Worm (Caenorhabditis elegans) whole organism, mixed stage, embryonic: Measurements from ENCODE around the gene F08H9.3.
A peak's percentile ranks its signal among the peaks of the same experiment; 100 is the strongest.

Experiments used
- M03D4.4 ChIP-seq: sonication (generic microtip); optimal IDR thresholded peaks from 2 replicates; lab custom pipeline; 2017; ENCODE audit warnings: mild to moderate bottlenecking, missing genetic modification characterization, missing compliant biosample characterization
- bed-3 ChIP-seq: fragments of 200-800 bp; sonication (Bioruptor generic); optimal IDR thresholded peaks from 3 replicates; lab custom pipeline; 2018; ENCODE audit warnings: mild to moderate bottlenecking, missing genetic modification characterization, moderate library complexity, missing compliant biosample characterization
- ceh-83 ChIP-seq: fragments of 200-800 bp; sonication (Bioruptor generic); optimal IDR thresholded peaks from 2 replicates; lab custom pipeline; 2018; ENCODE audit warnings: mild to moderate bottlenecking, missing genetic modification characterization, missing compliant biosample characterization
- ces-1 ChIP-seq: fragments of 150-350 bp; optimal IDR thresholded peaks from 2 replicates; lab custom pipeline; 2014; ENCODE audit warnings: missing biosample characterization, missing genetic modification reagents, missing genetic modification characterization
- cnd-1 ChIP-seq: fragments of 200-800 bp; sonication (Bioruptor generic); optimal IDR thresholded peaks from 2 replicates; lab custom pipeline; 2018; ENCODE audit warnings: mild to moderate bottlenecking, missing genetic modification characterization, missing compliant biosample characterization
- drap-1 ChIP-seq: fragments of 200-800 bp; sonication (Bioruptor generic); optimal IDR thresholded peaks from 3 replicates; lab custom pipeline; 2018; ENCODE audit warnings: mild to moderate bottlenecking, missing genetic modification characterization, missing compliant biosample characterization
- elt-1 ChIP-seq: sonication (generic microtip); optimal IDR thresholded peaks from 2 replicates; lab custom pipeline; 2017; ENCODE audit warnings: missing genetic modification characterization, mild to moderate bottlenecking, missing compliant biosample characterization, antibody characterized with exemption, moderate library complexity, borderline replicate concordance; ENCODE audit not compliant: insufficient read depth
- elt-3 ChIP-seq: fragments of 150-350 bp; optimal IDR thresholded peaks from 2 replicates; lab custom pipeline; 2014; ENCODE audit warnings: missing biosample characterization, missing genetic modification characterization
- flh-1 ChIP-seq: fragments of 200-800 bp; sonication (Bioruptor generic); optimal IDR thresholded peaks from 2 replicates; lab custom pipeline; 2018; ENCODE audit warnings: mild to moderate bottlenecking, missing genetic modification characterization, moderate library complexity, missing compliant biosample characterization
- hlh-1 ChIP-seq: fragments of 150-350 bp; optimal IDR thresholded peaks from 2 replicates; lab custom pipeline; 2014; ENCODE audit warnings: missing biosample characterization, missing genetic modification reagents, missing genetic modification characterization
- lin-13 ChIP-seq: fragments of 150-350 bp; optimal IDR thresholded peaks from 2 replicates; lab custom pipeline; 2014; ENCODE audit warnings: missing biosample characterization, missing genetic modification characterization
- lin-32 ChIP-seq: fragments of 200-800 bp; sonication (Bioruptor generic); optimal IDR thresholded peaks from 2 replicates; lab custom pipeline; 2018; ENCODE audit warnings: mild to moderate bottlenecking, missing genetic modification characterization, missing compliant biosample characterization
- lsy-2 ChIP-seq: fragments of 150-350 bp; optimal IDR thresholded peaks from 2 replicates; lab custom pipeline; 2014; ENCODE audit warnings: missing biosample characterization, missing genetic modification characterization
- mab-5 ChIP-seq: fragments of 150-350 bp; optimal IDR thresholded peaks from 2 replicates; lab custom pipeline; 2014; ENCODE audit warnings: missing biosample characterization, missing genetic modification characterization
- mls-2 ChIP-seq: sonication (generic microtip); optimal IDR thresholded peaks from 2 replicates; lab custom pipeline; 2016; ENCODE audit warnings: mild to moderate bottlenecking, missing genetic modification characterization, moderate library complexity, missing compliant biosample characterization
- nhr-2 ChIP-seq: fragments of 150-350 bp; optimal IDR thresholded peaks from 2 replicates; lab custom pipeline; 2014; ENCODE audit warnings: missing biosample characterization, missing genetic modification characterization
- nhr-28 ChIP-seq: fragments of 150-350 bp; optimal IDR thresholded peaks from 2 replicates; lab custom pipeline; 2014; ENCODE audit warnings: missing biosample characterization, missing genetic modification characterization
- pha-4 ChIP-seq: fragments of 150-350 bp; optimal IDR thresholded peaks from 2 replicates; lab custom pipeline; 2018; ENCODE audit warnings: missing biosample characterization, missing genetic modification reagents, missing genetic modification characterization
- snpc-4 ChIP-seq: fragments of 150-350 bp; optimal IDR thresholded peaks from 2 replicates; lab custom pipeline; 2014; ENCODE audit warnings: missing biosample characterization, missing genetic modification characterization
- sptf-1 ChIP-seq: sonication (generic microtip); optimal IDR thresholded peaks from 2 replicates; lab custom pipeline; 2017; ENCODE audit warnings: mild to moderate bottlenecking, missing genetic modification characterization, moderate library complexity, missing compliant biosample characterization
- tbx-8 ChIP-seq: fragments of 200-800 bp; sonication (Bioruptor generic); optimal IDR thresholded peaks from 2 replicates; lab custom pipeline; 2018; ENCODE audit warnings: mild to moderate bottlenecking, missing genetic modification characterization, moderate library complexity, missing compliant biosample characterization
- unc-39 ChIP-seq: fragments of 150-350 bp; optimal IDR thresholded peaks from 2 replicates; lab custom pipeline; 2014; ENCODE audit warnings: missing biosample characterization, missing genetic modification characterization
- unc-62 ChIP-seq: fragments of 150-350 bp; optimal IDR thresholded peaks from 2 replicates; lab custom pipeline; 2014; ENCODE audit warnings: missing biosample characterization, missing genetic modification reagents, missing genetic modification characterization
- zip-8 ChIP-seq: fragments of 150-350 bp; optimal IDR thresholded peaks from 2 replicates; lab custom pipeline; 2014; ENCODE audit warnings: missing biosample characterization, missing genetic modification characterization
- ztf-11 ChIP-seq: fragments of 150-350 bp; optimal IDR thresholded peaks from 2 replicates; lab custom pipeline; 2014; ENCODE audit warnings: missing biosample characterization, missing genetic modification characterization

The F08H9.3 gene

DNA sequence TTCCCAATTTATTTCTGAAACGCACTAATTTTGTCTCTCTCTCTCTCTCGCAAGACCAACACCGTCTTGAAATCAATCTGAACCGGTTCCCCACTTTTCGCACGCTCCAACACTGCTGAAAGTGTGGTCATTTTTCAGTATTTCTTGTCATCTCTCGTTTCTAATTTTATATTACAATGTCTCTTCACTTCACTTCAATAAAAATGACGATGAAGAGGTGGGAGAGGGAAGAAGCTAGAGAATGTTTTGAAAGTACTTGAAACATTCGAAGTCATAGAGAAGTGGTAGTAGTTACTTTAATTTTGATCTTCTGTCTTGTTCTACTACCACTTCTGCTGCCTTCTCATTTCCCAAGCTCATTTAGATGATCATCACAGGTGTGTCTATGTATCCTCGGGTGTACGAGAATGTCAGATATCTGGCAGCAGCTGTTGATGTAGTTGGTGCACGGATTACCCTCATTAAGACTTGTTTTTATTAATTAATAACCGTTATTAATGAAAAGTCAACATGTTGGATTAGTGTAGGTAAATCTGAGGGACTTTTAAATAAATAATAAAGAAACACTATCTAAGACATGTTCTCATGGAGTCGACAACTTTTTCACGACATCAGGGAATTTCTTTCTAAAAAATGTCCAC is 24.9 kb downstream of the F08H9.3 start:
- TF ChIP-seq nhr-2 (tag; lab: Kevin White, UChicago) (peak; percentile 17), tbx-8 (no peak), lin-32 (GFP tag; lab: Kevin White, UChicago) (peak; percentile 97)

DNA sequence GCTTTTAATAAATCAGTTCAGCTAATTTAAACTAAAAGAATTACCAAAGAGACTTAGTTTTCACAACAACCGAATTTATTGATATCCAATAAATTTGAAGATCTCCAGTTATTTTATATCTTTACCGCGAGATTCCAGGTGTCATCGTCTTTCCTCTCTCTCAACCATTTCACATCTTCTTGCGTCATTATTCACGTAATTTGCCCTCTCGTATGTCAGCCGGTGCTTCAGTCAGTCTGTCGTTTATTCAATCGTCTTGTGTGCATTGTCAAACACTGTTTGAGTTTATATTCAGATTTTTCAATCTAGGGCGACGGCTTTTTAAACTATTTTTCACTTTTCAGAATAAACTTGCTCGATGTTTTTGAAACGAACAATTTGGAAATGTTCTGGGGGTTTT is 25.8 kb downstream of the F08H9.3 start:
- TF ChIP-seq zip-8 (tag; lab: Kevin White, UChicago) = peak; percentile 51
- TF ChIP-seq unc-39 (tag; lab: Kevin White, UChicago) = no peak
- TF ChIP-seq sptf-1 (tag; lab: Kevin White, UChicago) = no peak
- TF ChIP-seq nhr-2 (tag; lab: Kevin White, UChicago) = peak; percentile 53

DNA sequence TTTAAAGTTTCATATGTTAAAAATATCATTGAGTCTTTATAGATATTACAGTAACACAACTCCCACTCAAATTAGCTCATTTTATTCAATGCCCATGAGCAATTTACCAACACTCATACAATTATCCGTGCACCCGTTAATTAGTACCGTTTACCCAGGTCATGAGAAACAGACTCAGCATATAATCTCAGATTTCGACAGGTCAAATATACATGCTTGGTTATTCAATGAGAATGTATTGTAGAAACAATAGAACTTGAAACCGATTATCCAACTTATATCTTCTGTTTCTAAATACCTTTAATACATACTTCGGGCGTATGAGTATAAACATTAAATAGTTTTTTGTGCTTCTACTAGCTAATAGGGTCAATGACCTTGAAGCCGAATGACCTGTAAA is 26.9 kb downstream of the F08H9.3 start:
- TF ChIP-seq drap-1 (GFP tag; lab: Kevin White, UChicago) (no peak), nhr-2 (tag; lab: Kevin White, UChicago) (peak; percentile 65)

DNA sequence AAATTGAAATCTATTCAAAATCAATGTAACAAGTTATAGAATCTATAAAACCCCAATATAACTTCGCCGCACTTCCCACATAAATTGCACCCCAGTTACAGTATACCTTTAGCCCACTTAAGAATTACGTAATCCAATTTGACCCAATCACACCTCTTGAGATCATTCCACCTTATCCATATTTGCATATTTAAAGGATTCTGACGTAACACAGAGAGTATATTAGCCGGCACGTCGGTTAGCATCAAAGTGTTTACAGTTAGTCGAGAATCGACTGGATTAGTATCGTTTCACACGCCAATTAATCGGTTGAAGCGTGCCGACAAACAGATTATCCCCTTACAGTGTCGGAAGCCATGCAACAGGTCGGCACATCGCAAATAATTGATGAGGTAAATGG is 29.6 kb downstream of the F08H9.3 start:
- TF ChIP-seq nhr-2 (tag; lab: Kevin White, UChicago) (peak; percentile 97), snpc-4 (no peak), zip-8 (tag; lab: Kevin White, UChicago) (peak; percentile 85)
- TF ChIP-seq, all 35 proteins: peak for 2

DNA sequence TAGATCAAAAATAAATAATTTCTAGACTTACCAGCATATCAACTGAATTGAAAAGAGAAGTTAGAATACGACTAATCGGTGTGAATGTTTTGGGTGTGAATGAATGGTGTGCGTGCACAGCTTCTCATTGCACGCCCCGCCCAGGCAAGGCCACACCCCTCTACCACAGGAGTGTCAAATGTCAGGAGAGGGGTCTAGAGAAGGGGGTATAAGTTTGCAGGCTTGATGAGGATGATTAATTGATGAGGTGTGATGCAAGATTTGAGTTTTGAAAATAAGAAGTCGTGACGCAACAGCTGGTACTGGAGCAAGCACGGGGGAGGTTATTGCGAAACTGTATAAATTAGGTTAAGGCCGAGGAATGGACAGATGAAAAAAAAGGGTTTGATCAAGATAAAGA is 30.9 kb downstream of the F08H9.3 start, which contains the start of gene egl-1:
egl-1 (minus strand) TSS at position 101 of the 400 bp plus-strand sequence.
- no peak for TF ChIP-seq mab-5 (tag; lab: Kevin White, UChicago)
- TF ChIP-seq zip-8 (tag; lab: Kevin White, UChicago) = peak; percentile 77
- TF ChIP-seq flh-1 = no peak
- no peak for TF ChIP-seq lsy-2 (tag; lab: Kevin White, UChicago)

DNA sequence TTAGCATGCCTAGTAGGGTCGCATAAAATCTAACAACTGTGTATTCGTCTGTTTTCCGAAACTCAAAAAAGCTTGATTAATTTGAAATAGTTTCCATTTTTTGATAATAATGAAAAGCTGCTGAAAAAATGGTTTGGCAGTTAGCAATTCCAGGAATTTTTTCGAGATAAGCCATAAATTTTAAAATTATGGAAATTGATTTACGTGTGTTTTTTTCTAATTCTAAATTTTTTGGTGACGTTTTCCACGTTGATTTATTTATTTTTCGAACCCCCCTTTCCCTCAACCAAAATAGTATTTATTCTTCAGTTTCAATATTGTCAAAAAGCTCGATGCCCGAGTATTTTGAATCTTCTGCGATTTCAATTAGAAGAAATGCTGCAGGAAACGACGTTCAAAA is 34.3 kb downstream of the F08H9.3 start, which contains the start of gene F23B12.1:
F23B12.1 (plus strand) TSS at position 301 of the 400 bp plus-strand sequence.
- no peak for TF ChIP-seq sptf-1 (tag; lab: Kevin White, UChicago)
- no peak for TF ChIP-seq elt-1 (tag; lab: Kevin White, UChicago)
- no peak for TF ChIP-seq elt-3 (tag; lab: Kevin White, UChicago)
- no peak for TF ChIP-seq mls-2 (tag; lab: Kevin White, UChicago)
- TF ChIP-seq flh-1 = no peak
- no peak for TF ChIP-seq mab-5 (tag; lab: Kevin White, UChicago)
- TF ChIP-seq ztf-11 (tag; lab: Kevin White, UChicago) = no peak
- TF ChIP-seq M03D4.4 (tag; lab: Kevin White, UChicago) = no peak
- no peak for TF ChIP-seq nhr-28 (tag; lab: Kevin White, UChicago)
- TF ChIP-seq hlh-1 = no peak
- TF ChIP-seq ces-1 (GFP tag; lab: Kevin White, UChicago) = no peak
- TF ChIP-seq lin-13 (tag; lab: Kevin White, UChicago) = no peak
- TF ChIP-seq ceh-83 (GFP tag; lab: Kevin White, UChicago) = no peak
- TF ChIP-seq zip-8 (tag; lab: Kevin White, UChicago) = no peak

DNA sequence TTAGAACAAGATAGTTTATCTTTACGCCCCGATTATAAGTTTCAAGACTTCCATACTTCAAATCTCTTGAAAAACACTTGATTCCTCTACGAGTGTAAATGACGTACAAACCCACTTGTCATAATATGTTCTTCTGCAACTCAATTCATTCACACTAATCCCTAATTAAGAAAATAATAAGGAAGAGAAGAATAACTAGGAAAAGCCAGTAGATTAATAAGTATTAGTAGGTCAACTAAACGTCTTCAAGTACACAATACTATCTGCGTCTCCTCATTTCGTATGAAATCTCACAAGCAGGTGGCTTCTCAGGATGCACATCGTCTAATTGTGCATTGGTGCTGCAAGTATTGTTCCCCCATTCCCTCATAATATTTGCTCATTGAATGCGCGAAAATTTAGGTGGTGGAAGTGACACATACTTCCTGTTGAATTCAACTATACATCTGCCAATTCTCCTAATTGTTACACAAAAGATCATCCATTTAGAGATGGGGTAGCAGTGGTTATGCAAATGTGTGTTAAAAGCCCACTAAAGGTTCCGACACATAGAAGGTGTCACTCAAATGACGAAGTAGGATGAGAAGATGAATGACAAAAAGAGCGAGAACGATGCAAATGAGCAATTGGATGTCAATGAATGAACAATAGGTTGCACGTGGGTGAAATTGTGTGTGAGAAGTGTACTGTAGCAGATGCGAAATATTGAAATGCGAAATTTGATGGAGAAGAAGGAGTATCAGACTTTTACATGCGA is 35.9 kb downstream of the F08H9.3 start:
- TF ChIP-seq pha-4 (tag; lab: Kevin White, UChicago) (no peak), nhr-2 (tag; lab: Kevin White, UChicago) (peak; percentile 25), snpc-4 (no peak), lin-32 (GFP tag; lab: Kevin White, UChicago) (no peak), mls-2 (tag; lab: Kevin White, UChicago) (peak; percentile 32), cnd-1 (tag; lab: Kevin White, UChicago) (peak; percentile 21), unc-62 (no peak), bed-3 (GFP tag; lab: Kevin White, UChicago) (no peak), ces-1 (GFP tag; lab: Kevin White, UChicago) (peak; percentile 59), mab-5 (tag; lab: Kevin White, UChicago) (no peak)
